Fruit fly (Drosophila melanogaster) whole organism, pupa: ENCODE results near the gene Fpgs1.
A peak's percentile ranks its signal among the peaks of the same experiment; 100 is the strongest.

ENCODE experiments used
- CG10348 ChIP-seq: fragments of 200-800 bp; sonication (Bioruptor generic); IDR thresholded peaks from 2 replicates; pipeline ENCODE4 v1.3.6; 2022; ENCODE audit warnings: missing biosample characterization, missing genetic modification characterization
- CG12605 ChIP-seq: fragments of 200-800 bp; sonication (Bioruptor generic); IDR thresholded peaks from 2 replicates; pipeline ENCODE4 v1.3.6; 2022; ENCODE audit warnings: missing biosample characterization, missing genetic modification characterization
- CG13204 ChIP-seq: fragments of 200-800 bp; sonication (Bioruptor generic); optimal IDR thresholded peaks from 2 replicates; lab custom pipeline; 2018; ENCODE audit warnings: missing biosample characterization, mild to moderate bottlenecking, missing genetic modification characterization, moderate library complexity
- CG14655 ChIP-seq: fragments of 200-800 bp; sonication (Bioruptor generic); optimal IDR thresholded peaks from 3 replicates; lab custom pipeline; 2017; ENCODE audit warnings: mild to moderate bottlenecking, missing biosample characterization, missing genetic modification reagents, missing genetic modification characterization
- CG15710 ChIP-seq: fragments of 200-800 bp; sonication (Bioruptor generic); optimal IDR thresholded peaks from 2 replicates; lab custom pipeline; 2018; ENCODE audit warnings: missing biosample characterization, mild to moderate bottlenecking, missing genetic modification characterization, moderate library complexity
- CG17806 ChIP-seq: fragments of 200-800 bp; sonication (Bioruptor generic); optimal IDR thresholded peaks from 2 replicates; lab custom pipeline; 2018; ENCODE audit warnings: missing biosample characterization, mild to moderate bottlenecking, missing genetic modification characterization, moderate library complexity
- CG32121 ChIP-seq: fragments of 200-800 bp; sonication (Bioruptor generic); IDR thresholded peaks from 2 replicates; pipeline ENCODE4 v1.3.6; 2022; ENCODE audit warnings: missing biosample characterization, missing genetic modification characterization
- CG34367 ChIP-seq: fragments of 200-800 bp; sonication (Bioruptor generic); optimal IDR thresholded peaks from 2 replicates; lab custom pipeline; 2018; ENCODE audit warnings: missing biosample characterization, mild to moderate bottlenecking, missing genetic modification characterization
- CG4496 ChIP-seq: fragments of 200-800 bp; sonication (Bioruptor generic); IDR thresholded peaks from 3 replicates; pipeline ENCODE4 v1.3.6; 2022; ENCODE audit warnings: missing biosample characterization, missing genetic modification characterization
- CG8159 ChIP-seq: fragments of 200-800 bp; sonication (Bioruptor generic); optimal IDR thresholded peaks from 3 replicates; lab custom pipeline; 2018; ENCODE audit warnings: missing biosample characterization, mild to moderate bottlenecking, missing genetic modification characterization, moderate library complexity
- CG8301 ChIP-seq: fragments of 200-800 bp; sonication (Bioruptor generic); optimal IDR thresholded peaks from 2 replicates; lab custom pipeline; 2018; ENCODE audit warnings: missing biosample characterization, mild to moderate bottlenecking, missing genetic modification characterization
- CG9948 ChIP-seq: fragments of 200-800 bp; sonication (Bioruptor generic); optimal IDR thresholded peaks from 2 replicates; lab custom pipeline; 2018; ENCODE audit warnings: missing biosample characterization, mild to moderate bottlenecking, missing genetic modification characterization, moderate library complexity
- D1 ChIP-seq: fragments of 200-800 bp; sonication (Bioruptor generic); optimal IDR thresholded peaks from 2 replicates; lab custom pipeline; 2018; ENCODE audit warnings: missing biosample characterization, mild to moderate bottlenecking, missing genetic modification characterization, moderate library complexity
- EcR ChIP-seq: fragments of 200-800 bp; sonication (Bioruptor generic); optimal IDR thresholded peaks from 3 replicates; lab custom pipeline; 2019; ENCODE audit warnings: missing biosample characterization, missing genetic modification characterization, mild to moderate bottlenecking, moderate library complexity, missing genetic modification reagents
- Ets98B ChIP-seq: fragments of 200-800 bp; sonication (Bioruptor generic); IDR thresholded peaks from 2 replicates; pipeline ENCODE4 v1.3.6; 2022; ENCODE audit warnings: missing biosample characterization, missing genetic modification characterization
- Pif1A ChIP-seq: fragments of 200-800 bp; sonication (Bioruptor generic); optimal IDR thresholded peaks from 3 replicates; lab custom pipeline; 2016; ENCODE audit warnings: missing biosample characterization, missing genetic modification characterization
- Pif1B ChIP-seq: fragments of 200-800 bp; sonication (Bioruptor generic); optimal IDR thresholded peaks from 3 replicates; lab custom pipeline; 2016; ENCODE audit warnings: missing biosample characterization, missing genetic modification characterization
- Snoo ChIP-seq: fragments of 200-800 bp; sonication (Bioruptor generic); optimal IDR thresholded peaks from 3 replicates; lab custom pipeline; 2017; ENCODE audit warnings: missing biosample characterization, mild to moderate bottlenecking, missing genetic modification characterization, inconsistent platforms
- fd96Ca ChIP-seq: fragments of 200-800 bp; sonication (Bioruptor generic); IDR thresholded peaks from 3 replicates; pipeline ENCODE4 v1.3.6; 2022; ENCODE audit warnings: missing biosample characterization, missing genetic modification characterization
- gl ChIP-seq: fragments of 200-800 bp; sonication (Bioruptor generic); optimal IDR thresholded peaks from 2 replicates; lab custom pipeline; 2018; ENCODE audit warnings: missing biosample characterization, mild to moderate bottlenecking, missing genetic modification characterization
- rn ChIP-seq: fragments of 200-800 bp; sonication (Bioruptor generic); IDR thresholded peaks from 2 replicates; pipeline ENCODE4 v1.3.6; 2022; ENCODE audit warnings: missing biosample characterization, missing genetic modification characterization

The Fpgs1 gene

DNA sequence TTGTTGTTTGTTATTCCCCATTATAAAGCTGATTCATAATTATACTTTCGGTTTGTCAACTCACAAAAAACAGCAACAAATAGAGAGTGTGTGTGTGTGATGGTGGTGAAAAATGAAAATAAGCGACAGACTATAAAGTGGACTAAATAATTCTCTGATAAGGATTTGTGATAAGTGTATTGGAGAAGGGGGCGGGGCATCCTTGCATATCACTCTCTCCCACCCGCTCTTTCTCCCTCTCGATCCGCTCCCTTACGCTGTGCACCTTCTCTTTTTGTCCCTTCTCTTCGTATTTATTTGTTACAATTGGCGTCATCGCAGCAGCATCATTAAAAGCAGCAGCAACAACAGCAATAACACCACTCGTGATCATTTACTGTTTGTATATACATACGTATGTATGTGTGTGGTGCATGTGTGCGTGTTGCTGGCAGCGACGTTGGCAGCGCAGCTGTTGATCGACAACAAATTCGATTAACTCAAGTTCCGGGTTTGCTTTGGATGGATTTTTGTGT, 49.8 kb downstream of the Fpgs1 start:
- TF ChIP-seq EcR (peak; percentile 9), CG4496 (GFP tag; lab: Robert Waterston, UW) (no peak)

DNA sequence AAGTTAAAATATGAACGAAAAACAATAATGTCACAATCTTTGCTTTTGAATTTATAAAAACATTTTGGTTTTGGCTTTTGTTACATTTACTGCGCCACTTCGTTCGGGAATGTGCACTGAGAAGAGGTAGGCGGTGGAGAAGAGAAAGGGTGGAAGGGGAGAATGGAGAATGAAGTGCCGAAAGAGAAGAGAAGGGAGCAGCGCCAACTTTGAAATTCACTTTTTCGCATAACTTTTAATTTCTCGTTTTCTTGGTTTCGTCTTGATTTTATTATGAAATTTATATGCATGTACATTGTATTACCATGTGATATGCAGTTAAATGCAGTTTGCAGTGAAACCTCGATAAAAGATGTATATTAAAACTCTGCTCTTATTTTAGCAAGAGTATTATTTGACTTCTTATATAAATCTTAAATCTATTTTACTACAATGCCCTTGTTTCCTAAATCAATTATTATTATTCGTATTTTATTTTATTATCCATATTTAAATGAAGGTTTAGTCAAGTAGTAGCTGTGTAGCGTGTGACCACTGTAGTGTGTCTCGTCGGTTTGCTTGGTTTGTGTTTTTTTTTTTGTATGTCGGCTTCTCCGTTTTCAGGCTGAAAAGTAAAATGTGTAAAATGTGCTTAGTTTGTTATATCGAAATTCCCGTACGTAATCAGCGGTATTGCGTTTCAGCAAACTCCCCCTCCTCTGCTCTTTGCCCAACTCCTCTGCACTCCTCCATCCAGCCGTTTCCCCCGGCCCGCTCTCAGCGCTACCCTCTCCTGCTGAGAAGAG, 51.2 kb downstream of the Fpgs1 start:
- TF ChIP-seq CG15710 (tag; lab: Kevin White, UChicago) (peak; percentile 70), CG14655 (GFP tag; lab: Kevin White, UChicago) (peak; percentile 54), Ets98B (GFP tag; lab: Robert Waterston, UW) (no peak), D1 (tag; lab: Kevin White, UChicago) (no peak), CG10348 (GFP tag; lab: Robert Waterston, UW) (no peak), CG8301 (peak; percentile 32), gl (tag; lab: Kevin White, UChicago) (no peak), CG12605 (no peak), rn (no peak), CG17806 (tag; lab: Kevin White, UChicago) (peak; percentile 63), fd96Ca (no peak), CG34367 (tag; lab: Kevin White, UChicago) (peak; percentile 43), CG8159 (tag; lab: Kevin White, UChicago) (peak; percentile 66), CG13204 (GFP tag; lab: Kevin White, UChicago) (no peak), EcR (no peak), Snoo (tag; lab: Kevin White, UChicago) (peak; percentile 44), CG32121 (GFP tag; lab: Robert Waterston, UW) (peak; percentile 47; the same call in 1 of the 2 replicates), Pif1B (peak; percentile 46), CG4496 (GFP tag; lab: Robert Waterston, UW) (0 out of 3 replicates have a peak, but pooled peaks have one; percentile 47), Pif1A (peak; percentile 10), CG9948 (tag; lab: Kevin White, UChicago) (peak; percentile 61)

DNA sequence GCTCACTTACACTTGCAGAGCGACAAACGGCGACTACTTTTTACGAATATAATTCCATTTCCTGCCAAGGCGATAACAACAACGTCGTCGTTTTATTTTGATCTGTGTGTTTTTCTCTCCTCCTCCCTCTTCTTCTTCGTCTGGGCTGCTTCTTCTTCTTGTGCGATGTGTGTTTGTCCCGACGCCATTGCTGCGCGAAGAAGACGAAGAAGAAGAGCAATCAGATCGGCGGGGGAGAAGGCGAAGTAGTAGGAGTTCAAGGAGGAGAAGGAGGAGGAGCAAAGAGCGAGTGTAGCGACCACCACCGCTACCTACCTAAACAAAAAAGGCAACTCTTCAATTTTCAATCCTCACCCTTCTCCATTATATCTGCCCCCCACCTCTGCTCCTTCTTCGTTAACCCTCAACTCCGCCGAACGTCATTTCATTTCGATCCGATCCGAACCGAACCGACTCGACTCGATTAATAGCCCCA, 51.8 kb downstream of the Fpgs1 start:
- no peak for TF ChIP-seq Snoo (tag; lab: Kevin White, UChicago)
- TF ChIP-seq CG34367 (tag; lab: Kevin White, UChicago), result no peak
- TF ChIP-seq CG8159 (tag; lab: Kevin White, UChicago), result no peak
- no peak for TF ChIP-seq CG32121 (GFP tag; lab: Robert Waterston, UW)
- peak; percentile 23; the same call in 1 of the 3 replicates for TF ChIP-seq CG4496 (GFP tag; lab: Robert Waterston, UW)
- TF ChIP-seq CG12605, result peak; percentile 19; the same call in 1 of the 2 replicates
- TF ChIP-seq CG14655 (GFP tag; lab: Kevin White, UChicago), result no peak
- TF ChIP-seq CG15710 (tag; lab: Kevin White, UChicago), result peak; percentile 16
- TF ChIP-seq CG13204 (GFP tag; lab: Kevin White, UChicago), result peak; percentile 72
- 0 out of 3 replicates have a peak, but pooled peaks have one; percentile 5 for TF ChIP-seq fd96Ca
- TF ChIP-seq CG8301, result no peak
- peak; percentile 79 for TF ChIP-seq EcR
- no peak for TF ChIP-seq CG17806 (tag; lab: Kevin White, UChicago)
- peak; percentile 28 for TF ChIP-seq gl (tag; lab: Kevin White, UChicago)

DNA sequence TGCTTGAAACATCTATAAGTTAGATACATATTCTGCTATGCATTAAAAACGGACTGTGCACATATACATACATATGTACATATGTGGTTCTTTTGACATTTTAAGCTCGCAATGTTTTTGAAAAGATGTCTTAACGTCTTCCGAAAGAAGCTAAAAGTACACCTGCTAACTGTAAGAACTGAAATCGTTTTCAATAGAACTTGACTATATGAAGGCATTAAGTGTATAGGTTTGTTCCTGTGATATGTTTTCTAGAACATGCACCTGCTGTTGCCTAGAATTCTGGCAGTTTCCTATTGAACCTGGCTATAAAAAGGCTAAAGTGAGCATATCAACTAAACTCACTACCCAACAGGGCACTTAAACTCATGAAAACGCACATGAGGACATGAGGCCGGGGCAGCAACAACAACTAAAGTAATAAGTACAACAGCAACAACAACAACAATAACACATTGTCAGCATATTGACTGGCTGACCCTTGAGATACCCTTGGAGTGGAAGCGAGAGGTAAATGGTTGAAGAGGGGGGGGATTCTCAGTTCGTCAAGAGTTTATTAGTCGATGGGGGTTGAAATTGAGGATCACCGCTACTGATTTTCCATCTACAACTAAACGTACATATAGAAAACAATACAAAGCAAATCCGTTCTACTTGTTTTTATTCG, 52.6 kb downstream of the Fpgs1 start:
- TF ChIP-seq Pif1A, result no peak
- TF ChIP-seq CG12605, result no peak
